Fruit fly (Drosophila melanogaster) whole organism, prepupa: Measurements from ENCODE around the gene Ptpmeg.

Source experiments
- Blimp-1 ChIP-seq: fragments of 200-800 bp; sonication (Bioruptor generic); optimal IDR thresholded peaks from 3 replicates; lab custom pipeline; 2017; ENCODE audit warnings: missing biosample characterization, missing genetic modification characterization, mild to moderate bottlenecking, moderate library complexity, missing genetic modification reagents
- CG10669 ChIP-seq: fragments of 200-800 bp; sonication (Bioruptor generic); optimal IDR thresholded peaks from 3 replicates; lab custom pipeline; 2018; ENCODE audit warnings: missing biosample characterization, mild to moderate bottlenecking, missing genetic modification characterization, moderate library complexity
- CG11294 ChIP-seq: fragments of 200-800 bp; sonication (Bioruptor generic); IDR thresholded peaks from 2 replicates; pipeline ENCODE4 v1.3.6; 2022; ENCODE audit warnings: missing biosample characterization, missing genetic modification characterization
- CG11762 ChIP-seq: fragments of 200-800 bp; sonication (Bioruptor generic); optimal IDR thresholded peaks from 3 replicates; lab custom pipeline; 2016; ENCODE audit warnings: missing biosample characterization, missing genetic modification characterization; ENCODE audit not compliant: insufficient read depth
- CG11902 ChIP-seq: fragments of 200-800 bp; sonication (Bioruptor generic); optimal IDR thresholded peaks from 3 replicates; lab custom pipeline; 2016; ENCODE audit warnings: missing biosample characterization, missing genetic modification characterization
- CG15336 ChIP-seq: fragments of 200-800 bp; sonication (Bioruptor generic); IDR thresholded peaks from 2 replicates; pipeline ENCODE4 v1.3.6; 2022; ENCODE audit warnings: missing biosample characterization, missing genetic modification characterization
- CG1621 ChIP-seq: fragments of 200-800 bp; sonication (Bioruptor generic); optimal IDR thresholded peaks from 3 replicates; lab custom pipeline; 2018; ENCODE audit warnings: missing biosample characterization, mild to moderate bottlenecking, missing genetic modification characterization
- CG4318 ChIP-seq: fragments of 200-800 bp; sonication (Bioruptor generic); optimal IDR thresholded peaks from 3 replicates; lab custom pipeline; 2017; ENCODE audit warnings: missing biosample characterization, mild to moderate bottlenecking, missing genetic modification characterization
- CG6276 ChIP-seq: fragments of 200-800 bp; sonication (Bioruptor generic); optimal IDR thresholded peaks from 2 replicates; lab custom pipeline; 2017; ENCODE audit warnings: missing biosample characterization, mild to moderate bottlenecking, missing genetic modification characterization
- CG6792 ChIP-seq: fragments of 200-800 bp; sonication (Bioruptor generic); optimal IDR thresholded peaks from 3 replicates; lab custom pipeline; 2016; ENCODE audit warnings: missing biosample characterization, missing genetic modification characterization
- CG6808 ChIP-seq: fragments of 200-800 bp; sonication (Bioruptor generic); optimal IDR thresholded peaks from 3 replicates; lab custom pipeline; 2017; ENCODE audit warnings: missing biosample characterization, missing genetic modification characterization, mild to moderate bottlenecking, moderate library complexity, missing genetic modification reagents
- CG6854 ChIP-seq: fragments of 200-800 bp; sonication (Bioruptor generic); optimal IDR thresholded peaks from 2 replicates; lab custom pipeline; 2017; ENCODE audit warnings: missing biosample characterization, mild to moderate bottlenecking, missing genetic modification characterization
- CG7368 ChIP-seq: fragments of 200-800 bp; sonication (Bioruptor generic); optimal IDR thresholded peaks from 3 replicates; lab custom pipeline; 2016; ENCODE audit warnings: missing biosample characterization, missing genetic modification characterization
- CG8119 ChIP-seq: fragments of 200-800 bp; sonication (Bioruptor generic); IDR thresholded peaks from 3 replicates; pipeline ENCODE4 v1.3.6; 2022; ENCODE audit warnings: missing biosample characterization, missing genetic modification characterization
- CG9139 ChIP-seq: fragments of 200-800 bp; sonication (Bioruptor generic); optimal IDR thresholded peaks from 3 replicates; lab custom pipeline; 2017; ENCODE audit warnings: missing biosample characterization, mild to moderate bottlenecking, missing genetic modification characterization
- Eip75B ChIP-seq: fragments of 200-800 bp; sonication (Bioruptor generic); optimal IDR thresholded peaks from 3 replicates; lab custom pipeline; 2016; ENCODE audit warnings: missing biosample characterization, missing genetic modification characterization
- Eip78C ChIP-seq: fragments of 200-800 bp; sonication (Bioruptor generic); peaks from one replicate; lab custom pipeline; 2016; ENCODE audit warnings: missing biosample characterization, missing genetic modification characterization
- Eip93F ChIP-seq: fragments of 200-800 bp; sonication (Bioruptor generic); optimal IDR thresholded peaks from 2 replicates; lab custom pipeline; 2016; ENCODE audit warnings: missing biosample characterization, mild to moderate bottlenecking, missing genetic modification characterization
- Ets21C ChIP-seq: fragments of 200-800 bp; sonication (Bioruptor generic); optimal IDR thresholded peaks from 3 replicates; lab custom pipeline; 2016; ENCODE audit warnings: missing biosample characterization, missing genetic modification characterization
- Ets96B ChIP-seq: fragments of 200-800 bp; optimal IDR thresholded peaks from 2 replicates; lab custom pipeline; 2019; ENCODE audit warnings: missing biosample characterization, mild to moderate bottlenecking, missing genetic modification characterization, moderate library complexity
- Gug ChIP-seq: fragments of 200-800 bp; sonication (Bioruptor generic); IDR thresholded peaks from 2 replicates; pipeline ENCODE4 v1.3.6; 2022; ENCODE audit warnings: missing biosample characterization, missing genetic modification characterization
- Lpt ChIP-seq: fragments of 200-800 bp; sonication (Bioruptor generic); optimal IDR thresholded peaks from 3 replicates; lab custom pipeline; 2016; ENCODE audit warnings: missing biosample characterization, missing genetic modification characterization
- Met ChIP-seq: fragments of 200-800 bp; sonication (Bioruptor generic); optimal IDR thresholded peaks from 3 replicates; lab custom pipeline; 2016; ENCODE audit warnings: missing biosample characterization, missing genetic modification characterization
- OdsH ChIP-seq: fragments of 200-800 bp; sonication (Bioruptor generic); optimal IDR thresholded peaks from 3 replicates; lab custom pipeline; 2016; ENCODE audit warnings: missing biosample characterization, missing genetic modification characterization
- Smox ChIP-seq: fragments of 200-800 bp; sonication (Bioruptor generic); optimal IDR thresholded peaks from 3 replicates; lab custom pipeline; 2016; ENCODE audit warnings: missing biosample characterization, missing genetic modification characterization
- Sox14 ChIP-seq: fragments of 200-800 bp; sonication (Bioruptor generic); optimal IDR thresholded peaks from 3 replicates; lab custom pipeline; 2016; ENCODE audit warnings: missing biosample characterization, missing genetic modification characterization
- Sox15 ChIP-seq: fragments of 200-800 bp; sonication (Bioruptor generic); optimal IDR thresholded peaks from 3 replicates; lab custom pipeline; 2016; ENCODE audit warnings: missing biosample characterization, missing genetic modification characterization
- acj6 ChIP-seq: fragments of 200-800 bp; sonication (Bioruptor generic); optimal IDR thresholded peaks from 3 replicates; lab custom pipeline; 2016; ENCODE audit warnings: missing biosample characterization, missing genetic modification characterization
- cyc ChIP-seq: fragments of 200-800 bp; sonication (Bioruptor generic); optimal IDR thresholded peaks from 3 replicates; lab custom pipeline; 2016; ENCODE audit warnings: missing biosample characterization, missing genetic modification characterization
- dsx ChIP-seq: fragments of 200-800 bp; optimal IDR thresholded peaks from 3 replicates; lab custom pipeline; 2019; ENCODE audit warnings: missing biosample characterization, mild to moderate bottlenecking, missing genetic modification characterization, moderate library complexity; ENCODE audit not compliant: poor library complexity, severe bottlenecking
- esn ChIP-seq: fragments of 200-800 bp; sonication (Bioruptor generic); optimal IDR thresholded peaks from 2 replicates; lab custom pipeline; 2016; ENCODE audit warnings: missing biosample characterization, mild to moderate bottlenecking, missing genetic modification characterization, moderate library complexity
- fd59A ChIP-seq: fragments of 200-800 bp; sonication (Bioruptor generic); optimal IDR thresholded peaks from 2 replicates; lab custom pipeline; 2017; ENCODE audit warnings: missing biosample characterization, mild to moderate bottlenecking, missing genetic modification characterization, missing genetic modification reagents
- fd85E ChIP-seq: fragments of 200-800 bp; sonication (Bioruptor generic); optimal IDR thresholded peaks from 3 replicates; lab custom pipeline; 2016; ENCODE audit warnings: missing biosample characterization, missing genetic modification characterization
- pdm3 ChIP-seq: fragments of 200-800 bp; sonication (Bioruptor generic); optimal IDR thresholded peaks from 3 replicates; lab custom pipeline; 2016; ENCODE audit warnings: missing biosample characterization, missing genetic modification characterization
- salr ChIP-seq, 2 experiments: fragments of 200-800 bp; sonication (Bioruptor generic); optimal IDR thresholded peaks; 3 replicates each; lab custom pipeline; 2016 to 2018; ENCODE audit warnings: missing biosample characterization in 2 of 2, missing genetic modification characterization in 2 of 2, mild to moderate bottlenecking in 1 of 2
- topi ChIP-seq: fragments of 200-800 bp; sonication (Bioruptor generic); optimal IDR thresholded peaks from 3 replicates; lab custom pipeline; 2016; ENCODE audit warnings: missing biosample characterization, missing genetic modification characterization

Gene Ptpmeg

DNA sequence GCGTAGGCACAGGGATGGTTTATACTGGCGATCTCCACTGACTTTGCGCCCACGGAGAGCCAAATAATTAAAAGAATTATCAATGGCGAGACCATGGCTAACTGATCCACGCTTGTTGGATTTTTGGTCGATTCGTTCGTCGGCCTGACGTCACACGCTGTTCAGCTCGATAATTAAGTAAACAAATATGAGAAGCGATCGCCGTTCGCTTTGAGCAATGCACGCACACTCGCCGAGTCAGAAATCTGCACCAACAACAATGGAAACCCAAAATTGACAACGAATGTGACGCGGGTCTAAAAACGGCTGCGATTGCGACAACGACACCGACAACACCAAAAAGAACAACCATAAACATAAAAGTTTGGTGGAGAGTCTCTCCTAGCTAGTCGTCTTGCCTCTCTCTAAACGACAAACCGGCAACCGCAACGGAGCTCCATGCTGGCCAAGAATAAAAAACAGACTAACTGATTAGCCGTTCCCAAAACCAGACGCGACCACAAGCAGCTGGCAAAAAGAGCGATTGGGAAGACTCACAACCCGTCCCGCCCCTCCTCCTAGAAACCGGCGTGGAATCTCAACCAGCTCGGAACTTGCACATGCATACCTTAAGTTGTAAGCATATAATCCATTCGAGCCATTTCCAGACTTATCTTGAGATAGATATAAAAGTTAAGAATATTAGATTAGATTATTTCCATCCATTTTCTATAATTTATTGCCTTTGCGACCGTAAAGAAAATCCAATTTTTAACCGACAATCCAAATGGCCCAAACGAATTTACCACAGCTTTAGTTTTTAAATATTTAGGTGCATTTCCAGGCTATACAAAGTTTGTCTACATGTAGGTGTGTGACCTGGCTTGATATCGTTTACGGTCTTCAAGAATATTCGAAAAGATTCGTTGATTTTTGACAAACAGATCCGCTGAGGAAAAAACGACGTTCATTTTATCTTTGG lies 4.2 kb downstream of the Ptpmeg start, which contains the start of gene mthl9:
Gene mthl9, minus strand, starts transcription at position 468 of the 961 bp plus-strand sequence.
- no peak for TF ChIP-seq CG6792
- no peak for TF ChIP-seq Ets21C (GFP tag; lab: Kevin White, UChicago)
- TF ChIP-seq fd59A: no peak
- peak; percentile 56 for TF ChIP-seq CG6854 (GFP tag; lab: Kevin White, UChicago)
- TF ChIP-seq CG15336 (GFP tag; lab: Robert Waterston, UW): peak; percentile 39; the same call in 1 of the 2 replicates
- TF ChIP-seq CG6808 (GFP tag; lab: Kevin White, UChicago): no peak
- TF ChIP-seq CG4318 (GFP tag; lab: Kevin White, UChicago): no peak
- TF ChIP-seq CG9139 (GFP tag; lab: Kevin White, UChicago): no peak
- TF ChIP-seq OdsH (GFP tag; lab: Kevin White, UChicago): no peak
- TF ChIP-seq CG11902 (GFP tag; lab: Kevin White, UChicago): no peak
- no peak for TF ChIP-seq CG7368 (GFP tag; lab: Kevin White, UChicago)
- TF ChIP-seq Eip75B: no peak
- peak; percentile 9 for TF ChIP-seq Lpt
- TF ChIP-seq esn: peak; percentile 23
- no peak for TF ChIP-seq topi
- TF ChIP-seq Eip78C (GFP tag; lab: Kevin White, UChicago): peak; percentile 21
- TF ChIP-seq CG8119 (GFP tag; lab: Robert Waterston, UW): no peak
- peak; percentile 82 for TF ChIP-seq CG10669

DNA sequence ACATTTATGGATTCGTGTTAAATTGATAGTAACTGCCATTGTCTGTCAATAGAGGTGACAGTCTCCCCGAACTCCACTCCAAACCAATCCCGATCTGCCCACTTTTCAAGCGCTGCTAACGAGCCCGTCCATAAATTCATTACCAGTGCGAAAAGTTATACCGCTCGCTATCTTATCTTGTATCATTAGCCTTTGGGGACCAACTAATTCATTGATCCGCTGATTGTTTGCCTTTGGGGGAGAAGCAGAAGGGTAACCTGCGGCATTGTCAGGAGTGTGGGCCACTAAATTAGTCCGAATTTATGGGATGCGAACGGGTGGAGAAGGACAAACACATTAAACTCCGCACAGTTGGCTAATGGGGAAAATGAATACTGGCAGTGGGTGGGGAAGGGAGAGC lies 9.3 kb downstream of the Ptpmeg start:
- no peak for TF ChIP-seq CG11294 (GFP tag; lab: Robert Waterston, UW)
- TF ChIP-seq Lpt: no peak
- TF ChIP-seq Eip75B: no peak
- no peak for TF ChIP-seq CG6276
- TF ChIP-seq Gug (GFP tag; lab: Robert Waterston, UW): no peak
- TF ChIP-seq Met: no peak
- TF ChIP-seq Ets21C (GFP tag; lab: Kevin White, UChicago): no peak
- no peak for TF ChIP-seq Smox (GFP tag; lab: Kevin White, UChicago)
- no peak for TF ChIP-seq CG1621 (tag; lab: Kevin White, UChicago)
- TF ChIP-seq pdm3 (GFP tag; lab: Kevin White, UChicago): no peak
- TF ChIP-seq dsx (GFP tag; lab: Kevin White, UChicago): no peak
- no peak for TF ChIP-seq CG6854 (GFP tag; lab: Kevin White, UChicago)
- TF ChIP-seq Ets96B (tag; lab: Kevin White, UChicago): no peak
- no peak for TF ChIP-seq acj6
- TF ChIP-seq CG11762: no peak
- no peak for TF ChIP-seq fd85E (GFP tag; lab: Kevin White, UChicago)
- no peak for TF ChIP-seq Sox14
- TF ChIP-seq salr (GFP tag; optimal IDR thresholded peaks at IDR 0.05; lab: Kevin White, UChicago): no peak
- no peak for TF ChIP-seq Blimp-1 (GFP tag; lab: Kevin White, UChicago)
- TF ChIP-seq cyc (GFP tag; lab: Kevin White, UChicago): no peak
- TF ChIP-seq, all 60 proteins: peak for 0

DNA sequence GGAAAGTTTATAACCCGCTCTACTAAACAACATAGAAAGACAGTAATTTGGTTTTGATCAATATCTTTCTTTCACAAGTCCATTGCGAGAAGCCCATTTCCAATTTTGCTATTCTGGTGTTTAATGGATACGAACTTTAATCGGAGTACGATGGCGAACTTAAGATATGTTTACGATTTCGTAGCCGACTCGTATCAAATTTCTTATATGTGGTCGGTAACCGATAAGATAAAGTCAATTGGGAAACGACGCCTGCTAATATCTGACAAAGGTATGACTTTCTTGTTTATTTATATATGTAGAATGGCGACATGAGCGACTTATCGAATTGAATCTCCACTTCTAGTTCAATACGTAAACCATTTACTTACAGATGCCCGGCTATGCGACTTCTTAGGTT lies 10.2 kb downstream of the Ptpmeg start:
- TF ChIP-seq Eip93F (GFP tag; lab: Kevin White, UChicago): peak; percentile 30
- TF ChIP-seq Sox15 (GFP tag; lab: Kevin White, UChicago): no peak
- no peak for TF ChIP-seq Lpt
